Worm (Caenorhabditis elegans): ENCODE results near the gene dss-1.

dss-1 gene

DNA sequence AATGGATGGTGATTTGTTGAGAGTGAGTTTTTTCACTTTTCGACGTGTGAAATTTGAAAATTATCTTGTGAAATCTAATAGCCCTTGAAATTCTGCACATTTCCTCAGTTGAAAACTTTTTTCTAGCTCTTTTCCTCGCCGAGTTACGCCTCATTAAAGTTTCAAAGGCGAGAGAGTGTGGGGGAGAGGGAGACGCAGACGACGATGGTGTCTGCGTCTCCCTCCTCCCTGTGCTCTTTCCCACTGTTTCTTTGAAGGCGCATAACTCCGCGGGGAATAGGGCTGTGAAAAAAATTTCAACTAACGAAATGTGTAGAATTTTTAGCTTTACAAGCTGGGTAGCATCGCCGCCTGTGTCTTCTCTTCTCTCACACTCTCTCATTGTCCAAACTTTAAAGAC is 29.7 kb downstream of the dss-1 start:
- TF ChIP-seq T22C8.4 (GFP tag; IDR thresholded peaks at IDR 0.05), result no peak
- no peak for TF ChIP-seq ref-1 (GFP tag; conservative IDR thresholded peaks at IDR 0.05)
- TF ChIP-seq med-1 (GFP tag; optimal IDR thresholded peaks at IDR 0.05; ENCODE audit: insufficient read depth), result no peak
- no peak for TF ChIP-seq tab-1 (GFP tag; IDR thresholded peaks at IDR 0.05)
- TF ChIP-seq ztf-23 (GFP tag; IDR thresholded peaks at IDR 0.05), result no peak
- TF ChIP-seq ztf-29 (GFP tag; IDR thresholded peaks at IDR 0.05), result no peak
- no peak for TF ChIP-seq cog-1 (tag; optimal IDR thresholded peaks at IDR 0.05)
- TF ChIP-seq klf-2 (GFP tag; conservative IDR thresholded peaks at IDR 0.05), result no peak
- no peak for TF ChIP-seq flt-1 (GFP tag; IDR thresholded peaks at IDR 0.05)

DNA sequence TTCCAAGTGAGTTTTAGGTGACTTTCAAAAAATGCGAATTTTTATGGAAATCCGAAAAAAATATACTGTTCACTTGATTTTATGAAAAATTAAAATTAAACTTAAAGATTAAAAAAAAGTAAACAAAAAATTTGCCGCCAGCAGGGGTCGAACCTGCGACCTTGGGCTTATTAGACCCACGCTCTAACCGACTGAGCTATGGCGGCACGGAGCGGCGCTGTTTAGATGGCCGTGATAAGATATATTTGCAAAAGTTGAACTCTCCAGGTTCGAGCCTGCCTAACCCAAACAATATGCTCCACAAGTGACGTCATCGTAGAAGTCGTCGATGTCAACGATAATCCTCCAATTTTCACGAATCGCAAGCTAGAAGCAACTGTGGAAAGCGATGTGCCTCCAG is 31.4 kb downstream of the dss-1 start:
- TF ChIP-seq cog-1 (tag; optimal IDR thresholded peaks at IDR 0.05) (no peak), T22C8.4 (GFP tag; IDR thresholded peaks at IDR 0.05) (no peak), ztf-23 (GFP tag; IDR thresholded peaks at IDR 0.05) (no peak), tab-1 (GFP tag; IDR thresholded peaks at IDR 0.05) (no peak), flt-1 (GFP tag; IDR thresholded peaks at IDR 0.05) (no peak), ztf-29 (GFP tag; IDR thresholded peaks at IDR 0.05) (no peak), med-1 (GFP tag; optimal IDR thresholded peaks at IDR 0.05; ENCODE audit: insufficient read depth) (no peak), klf-2 (GFP tag; conservative IDR thresholded peaks at IDR 0.05) (no peak), ref-1 (GFP tag; conservative IDR thresholded peaks at IDR 0.05) (no peak)

DNA sequence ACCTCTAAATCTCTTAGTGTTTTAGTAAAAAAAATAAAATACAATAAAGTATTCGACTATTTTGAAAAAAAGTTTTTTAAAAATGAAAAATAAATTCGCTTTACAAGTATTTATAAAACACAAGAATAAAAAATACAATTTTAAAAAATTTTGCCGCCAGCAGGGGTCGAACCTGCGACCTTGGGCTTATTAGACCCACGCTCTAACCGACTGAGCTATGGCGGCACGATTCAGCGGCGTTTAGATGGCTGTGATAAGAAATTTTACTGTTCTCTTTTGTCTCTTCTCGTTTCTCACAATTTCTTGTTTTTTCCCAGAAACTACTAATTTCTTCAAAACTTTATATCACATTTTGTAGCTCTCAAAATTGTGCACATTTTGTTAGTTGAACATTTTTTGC is 32.9 kb downstream of the dss-1 start:
- TF ChIP-seq flt-1 (GFP tag; IDR thresholded peaks at IDR 0.05) (no peak), T22C8.4 (GFP tag; IDR thresholded peaks at IDR 0.05) (no peak), med-1 (GFP tag; optimal IDR thresholded peaks at IDR 0.05; ENCODE audit: insufficient read depth) (no peak), tab-1 (GFP tag; IDR thresholded peaks at IDR 0.05) (no peak), ref-1 (GFP tag; conservative IDR thresholded peaks at IDR 0.05) (no peak), ztf-29 (GFP tag; IDR thresholded peaks at IDR 0.05) (no peak), klf-2 (GFP tag; conservative IDR thresholded peaks at IDR 0.05) (no peak), ztf-23 (GFP tag; IDR thresholded peaks at IDR 0.05) (no peak), cog-1 (tag; optimal IDR thresholded peaks at IDR 0.05) (no peak)

DNA sequence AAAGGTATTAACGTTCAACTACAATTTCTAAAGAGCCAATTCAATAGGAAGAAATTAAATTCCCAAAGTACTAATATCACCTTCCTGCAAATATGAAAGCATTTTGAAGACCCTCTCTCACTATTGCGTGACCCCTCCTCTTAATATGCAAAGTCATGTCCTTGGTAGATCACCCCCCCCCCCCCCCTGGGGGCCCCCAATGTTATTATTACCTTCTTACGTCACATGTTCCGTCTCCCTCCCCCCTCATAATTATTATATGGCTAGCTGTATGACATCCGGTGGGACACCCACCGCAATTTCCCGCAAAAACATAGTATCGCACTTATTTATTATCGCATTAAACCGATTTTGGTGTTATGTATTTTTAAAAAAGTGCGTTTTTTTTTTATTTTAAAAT is 34.1 kb downstream of the dss-1 start:
- no peak for TF ChIP-seq tab-1 (GFP tag; IDR thresholded peaks at IDR 0.05)
- no peak for TF ChIP-seq ref-1 (GFP tag; conservative IDR thresholded peaks at IDR 0.05)
- no peak for TF ChIP-seq cog-1 (tag; optimal IDR thresholded peaks at IDR 0.05)
- TF ChIP-seq T22C8.4 (GFP tag; IDR thresholded peaks at IDR 0.05), result no peak
- TF ChIP-seq med-1 (GFP tag; optimal IDR thresholded peaks at IDR 0.05; ENCODE audit: insufficient read depth), result no peak
- no peak for TF ChIP-seq flt-1 (GFP tag; IDR thresholded peaks at IDR 0.05)
- no peak for TF ChIP-seq klf-2 (GFP tag; conservative IDR thresholded peaks at IDR 0.05)
- no peak for TF ChIP-seq ztf-29 (GFP tag; IDR thresholded peaks at IDR 0.05)

DNA sequence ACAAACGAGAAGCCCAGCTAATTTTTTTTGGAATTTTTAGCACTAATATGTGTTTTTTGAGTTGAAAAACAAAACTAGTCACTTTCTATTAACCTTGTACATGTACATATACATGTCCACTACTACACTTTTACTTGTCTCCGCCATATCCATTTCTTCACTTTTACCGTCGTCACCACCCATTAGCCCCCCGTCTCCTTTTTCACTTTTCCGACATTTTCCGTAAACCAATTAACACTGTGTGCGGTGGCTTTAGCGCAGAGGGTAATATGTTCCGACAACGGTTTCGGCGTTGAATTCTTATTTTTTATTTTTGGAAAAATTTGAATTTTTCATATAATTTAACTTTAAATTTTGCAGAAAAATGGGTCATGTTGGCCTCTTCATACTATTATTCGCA is 44.4 kb downstream of the dss-1 start, which contains the start of gene cdh-12:
TSS of gene cdh-12 (plus strand) at position 365 of the 400 bp plus-strand sequence.
- TF ChIP-seq ref-1 (GFP tag; conservative IDR thresholded peaks at IDR 0.05), result no peak
- no peak for TF ChIP-seq tab-1 (GFP tag; IDR thresholded peaks at IDR 0.05)
- TF ChIP-seq flt-1 (GFP tag; IDR thresholded peaks at IDR 0.05), result no peak

DNA sequence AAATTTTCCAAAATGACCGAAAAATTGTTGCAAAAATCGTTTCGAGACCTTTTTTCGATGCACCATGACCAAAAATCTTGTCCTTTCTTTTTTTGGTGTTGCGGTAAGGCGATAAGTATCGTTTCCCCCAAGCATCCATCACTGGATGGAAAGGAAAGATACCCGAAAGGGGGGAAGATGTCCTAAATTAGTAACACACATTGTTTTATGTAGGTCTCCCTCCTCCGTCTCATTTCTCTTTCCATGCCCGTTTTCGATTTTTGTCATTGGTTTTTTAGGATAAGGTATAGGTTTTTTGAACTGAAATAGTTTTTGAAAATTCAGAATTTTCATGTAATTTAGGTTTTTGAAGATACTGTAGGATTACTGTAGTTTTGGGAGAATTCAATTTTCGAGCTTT is 46.6 kb downstream of the dss-1 start:
- no peak for TF ChIP-seq ztf-23 (GFP tag; IDR thresholded peaks at IDR 0.05)
- no peak for TF ChIP-seq cog-1 (tag; optimal IDR thresholded peaks at IDR 0.05)
- TF ChIP-seq med-1 (GFP tag; optimal IDR thresholded peaks at IDR 0.05; ENCODE audit: insufficient read depth), result no peak
- TF ChIP-seq klf-2 (GFP tag; conservative IDR thresholded peaks at IDR 0.05), result no peak
- TF ChIP-seq tab-1 (GFP tag; IDR thresholded peaks at IDR 0.05), result no peak
- TF ChIP-seq ztf-29 (GFP tag; IDR thresholded peaks at IDR 0.05), result no peak
- no peak for TF ChIP-seq T22C8.4 (GFP tag; IDR thresholded peaks at IDR 0.05)
- no peak for TF ChIP-seq ref-1 (GFP tag; conservative IDR thresholded peaks at IDR 0.05)
- no peak for TF ChIP-seq flt-1 (GFP tag; IDR thresholded peaks at IDR 0.05)

DNA sequence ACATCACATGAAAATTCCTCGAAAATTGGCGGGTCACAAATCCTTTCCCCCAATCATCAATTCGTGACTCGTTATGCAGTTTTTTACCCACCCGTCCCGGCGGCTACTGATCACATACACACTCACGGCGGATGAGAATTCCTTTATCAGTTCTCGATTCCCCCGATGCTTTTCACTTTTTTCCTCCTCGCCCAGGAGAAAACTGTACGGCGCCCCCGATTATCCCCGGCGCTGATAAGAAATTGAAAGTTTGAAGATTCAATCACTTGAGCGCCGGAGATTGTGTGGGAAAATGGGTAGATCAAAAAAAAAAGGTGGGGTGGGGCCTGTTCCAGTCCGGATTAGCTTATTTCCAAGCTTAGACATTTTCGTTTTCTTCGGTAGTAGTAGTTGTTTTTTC is 48.2 kb downstream of the dss-1 start:
- TF ChIP-seq T22C8.4 (GFP tag; IDR thresholded peaks at IDR 0.05) (no peak), med-1 (GFP tag; optimal IDR thresholded peaks at IDR 0.05; ENCODE audit: insufficient read depth) (no peak), flt-1 (GFP tag; IDR thresholded peaks at IDR 0.05) (no peak), cog-1 (tag; optimal IDR thresholded peaks at IDR 0.05) (no peak), klf-2 (GFP tag; conservative IDR thresholded peaks at IDR 0.05) (no peak), ztf-29 (GFP tag; IDR thresholded peaks at IDR 0.05) (no peak), tab-1 (GFP tag; IDR thresholded peaks at IDR 0.05) (no peak)

DNA sequence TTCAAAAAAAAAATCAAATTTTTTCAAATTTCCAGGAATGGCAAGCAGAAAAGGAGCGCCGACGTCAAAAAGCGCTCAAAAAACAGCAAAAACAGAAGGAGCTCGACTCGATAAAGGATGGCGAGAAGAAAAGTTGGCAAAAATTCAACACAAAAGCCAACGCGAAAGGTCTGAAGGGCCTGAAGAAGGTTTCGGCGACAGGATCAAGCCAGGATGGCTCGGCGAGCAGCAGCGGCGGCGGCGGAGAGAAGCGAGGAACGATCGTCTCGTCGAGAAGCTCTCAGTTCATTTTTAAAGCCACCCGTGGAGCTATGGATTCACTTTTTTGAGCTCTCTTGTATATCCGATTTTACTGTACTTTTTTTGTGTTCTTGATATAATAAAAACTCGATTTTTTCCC is 51.3 kb downstream of the dss-1 start:
- TF ChIP-seq klf-2 (GFP tag; conservative IDR thresholded peaks at IDR 0.05), result no peak
- TF ChIP-seq ztf-23 (GFP tag; IDR thresholded peaks at IDR 0.05), result no peak
